Fruit fly (Drosophila melanogaster) whole organism, wandering third instar larva: ENCODE results near the gene CG44006.

ENCODE experiments used
- Abd-B ChIP-seq: fragments of >200 bp; optimal IDR thresholded peaks from 2 replicates; lab custom pipeline; 2017; ENCODE audit warnings: missing biosample characterization, missing genetic modification characterization
- CG32264 ChIP-seq: fragments of 200-800 bp; sonication (Bioruptor generic); optimal IDR thresholded peaks from 2 replicates; lab custom pipeline; 2016; ENCODE audit warnings: missing biosample characterization, missing genetic modification characterization
- CG9705 ChIP-seq: fragments of 200-800 bp; sonication (Bioruptor generic); optimal IDR thresholded peaks from 2 replicates; lab custom pipeline; 2018; ENCODE audit warnings: missing biosample characterization, mild to moderate bottlenecking, missing genetic modification characterization
- Dfd ChIP-seq: fragments of >200 bp; optimal IDR thresholded peaks from 2 replicates; lab custom pipeline; 2017; ENCODE audit warnings: missing biosample characterization, missing genetic modification characterization
- Dif ChIP-seq: fragments of 200-275, 200-300 bp; sonication (Bioruptor generic); optimal IDR thresholded peaks from 2 replicates; lab custom pipeline; 2018; ENCODE audit warnings: missing biosample characterization, missing genetic modification characterization; ENCODE audit not compliant: partially characterized antibody
- GATAd ChIP-seq: sonication (Bioruptor generic); optimal IDR thresholded peaks from 2 replicates; lab custom pipeline; 2016; ENCODE audit warnings: missing biosample characterization, missing genetic modification characterization
- HLH106 ChIP-seq: fragments of 200-800 bp; optimal IDR thresholded peaks from 3 replicates; lab custom pipeline; 2019; ENCODE audit warnings: missing biosample characterization, mild to moderate bottlenecking, missing genetic modification characterization, moderate library complexity
- Hnf4 ChIP-seq: fragments of 200-800 bp; sonication (Bioruptor generic); optimal IDR thresholded peaks from 2 replicates; lab custom pipeline; 2016; ENCODE audit warnings: missing biosample characterization, mild to moderate bottlenecking, missing genetic modification characterization
- Hr78 ChIP-seq: fragments of >200 bp; optimal IDR thresholded peaks from 2 replicates; lab custom pipeline; 2017; ENCODE audit warnings: missing biosample characterization, missing genetic modification characterization
- Hr83 ChIP-seq: fragments of 200-300 bp; sonication (Bioruptor generic); optimal IDR thresholded peaks from 2 replicates; lab custom pipeline; 2016; ENCODE audit warnings: missing biosample characterization, mild to moderate bottlenecking, missing genetic modification characterization, moderate library complexity; ENCODE audit not compliant: poor library complexity, severe bottlenecking
- Jra ChIP-seq: sonication (Bioruptor generic); optimal IDR thresholded peaks from 2 replicates; lab custom pipeline; 2016; ENCODE audit warnings: missing biosample characterization, missing genetic modification characterization
- Mio ChIP-seq: sonication (Bioruptor generic); optimal IDR thresholded peaks from 2 replicates; lab custom pipeline; 2016; ENCODE audit warnings: missing biosample characterization, missing genetic modification characterization
- Myc ChIP-seq: fragments of >200 bp; optimal IDR thresholded peaks from 2 replicates; lab custom pipeline; 2017
- N ChIP-seq: fragments of >200 bp; optimal IDR thresholded peaks from 2 replicates; lab custom pipeline; 2018; ENCODE audit warnings: missing biosample characterization, missing external identifiers, missing genetic modification characterization
- OdsH ChIP-seq: fragments of 200-800 bp; sonication (Bioruptor generic); optimal IDR thresholded peaks from 2 replicates; lab custom pipeline; 2016; ENCODE audit warnings: missing biosample characterization, mild to moderate bottlenecking, missing genetic modification characterization
- Rel ChIP-seq, 2 experiments: fragments of 200-800 bp; sonication (Bioruptor generic) in 1 of 2; optimal IDR thresholded peaks; 2 replicates in 1 of 2; 3 replicates in 1 of 2; lab custom pipeline; 2016 to 2019; ENCODE audit warnings: mild to moderate bottlenecking in 2 of 2, missing biosample characterization in 2 of 2, missing genetic modification characterization in 2 of 2, moderate library complexity in 1 of 2
- Sp1 ChIP-seq: fragments of 200-800 bp; sonication (Bioruptor generic); optimal IDR thresholded peaks from 3 replicates; lab custom pipeline; 2019; ENCODE audit warnings: missing biosample characterization, mild to moderate bottlenecking, missing genetic modification characterization, moderate library complexity
- Vsx2 ChIP-seq: fragments of 200-300, 225-300 bp; sonication (Bioruptor generic); optimal IDR thresholded peaks from 2 replicates; lab custom pipeline; 2018; ENCODE audit warnings: missing biosample characterization, missing genetic modification characterization; ENCODE audit not compliant: partially characterized antibody
- br ChIP-seq: fragments of 200-800 bp; sonication (Bioruptor generic); optimal IDR thresholded peaks from 2 replicates; lab custom pipeline; 2016; ENCODE audit warnings: missing biosample characterization, missing genetic modification characterization
- brk ChIP-seq: fragments of 200-800 bp; sonication (Bioruptor generic); optimal IDR thresholded peaks from 2 replicates; lab custom pipeline; 2016; ENCODE audit warnings: missing biosample characterization, mild to moderate bottlenecking, missing genetic modification characterization
- dl ChIP-seq, 2 experiments: fragments of 175-275, 200-275 bp in 1 of 2; fragments of 200-275 bp in 1 of 2; sonication (Bioruptor generic); optimal IDR thresholded peaks; lab custom pipeline; 2018; ENCODE audit warnings: mild to moderate bottlenecking in 2 of 2, missing biosample characterization in 2 of 2, missing genetic modification characterization in 2 of 2, moderate library complexity in 2 of 2; ENCODE audit not compliant: partially characterized antibody in 2 of 2, insufficient read depth in 1 of 2
- dmrt93B ChIP-seq: fragments of 200-800 bp; sonication (Bioruptor generic); optimal IDR thresholded peaks from 2 replicates; lab custom pipeline; 2018; ENCODE audit warnings: missing biosample characterization, mild to moderate bottlenecking, missing genetic modification characterization
- dsf ChIP-seq: sonication (Bioruptor generic); optimal IDR thresholded peaks from 2 replicates; lab custom pipeline; 2016; ENCODE audit warnings: missing biosample characterization, missing genetic modification characterization, borderline replicate concordance
- ey ChIP-seq: fragments of 200-800 bp; sonication (Bioruptor generic); optimal IDR thresholded peaks from 2 replicates; lab custom pipeline; 2016; ENCODE audit warnings: missing biosample characterization, missing genetic modification characterization
- foxo ChIP-seq, 2 experiments: fragments of 200-800 bp; sonication (Bioruptor generic); optimal IDR thresholded peaks; 2 replicates in 1 of 2; 3 replicates in 1 of 2; lab custom pipeline; 2016 to 2017; ENCODE audit warnings: missing biosample characterization in 2 of 2, missing genetic modification characterization in 2 of 2
- fru ChIP-seq: fragments of 200-800 bp; sonication (Bioruptor generic); optimal IDR thresholded peaks from 3 replicates; lab custom pipeline; 2016; ENCODE audit warnings: missing biosample characterization, mild to moderate bottlenecking, missing genetic modification characterization
- h ChIP-seq: fragments of 200-800 bp; sonication (Bioruptor generic); optimal IDR thresholded peaks from 3 replicates; lab custom pipeline; 2016; ENCODE audit warnings: missing biosample characterization, mild to moderate bottlenecking, missing genetic modification characterization
- jim ChIP-seq: fragments of 175-275, 200-325 bp; sonication (Bioruptor generic); optimal IDR thresholded peaks from 2 replicates; lab custom pipeline; 2016; ENCODE audit warnings: missing biosample characterization, mild to moderate bottlenecking, missing genetic modification characterization
- lola ChIP-seq: fragments of >200 bp; optimal IDR thresholded peaks from 2 replicates; lab custom pipeline; 2017; ENCODE audit warnings: missing biosample characterization, missing genetic modification characterization
- pan ChIP-seq: fragments of >200 bp; optimal IDR thresholded peaks from 2 replicates; lab custom pipeline; 2017
- psq ChIP-seq: fragments of 200-800 bp; sonication (Bioruptor generic); optimal IDR thresholded peaks from 3 replicates; lab custom pipeline; 2017; ENCODE audit warnings: missing biosample characterization, mild to moderate bottlenecking, missing genetic modification characterization, moderate library complexity
- rgr ChIP-seq: fragments of 200-800 bp; sonication (Bioruptor generic); optimal IDR thresholded peaks from 3 replicates; lab custom pipeline; 2016; ENCODE audit warnings: missing biosample characterization, mild to moderate bottlenecking, missing genetic modification characterization
- sage ChIP-seq: fragments of 200-800 bp; sonication (Bioruptor generic); optimal IDR thresholded peaks from 2 replicates; lab custom pipeline; 2016; ENCODE audit warnings: missing biosample characterization, mild to moderate bottlenecking, missing genetic modification characterization
- sv ChIP-seq: fragments of 200-800 bp; sonication (Bioruptor generic); optimal IDR thresholded peaks from 3 replicates; lab custom pipeline; 2016; ENCODE audit warnings: missing biosample characterization, missing genetic modification characterization
- tai ChIP-seq: sonication (Bioruptor generic); optimal IDR thresholded peaks from 2 replicates; lab custom pipeline; 2016; ENCODE audit warnings: missing biosample characterization, missing genetic modification characterization
- usp ChIP-seq: fragments of >200 bp; optimal IDR thresholded peaks from 2 replicates; lab custom pipeline; 2017; ENCODE audit warnings: missing biosample characterization, missing genetic modification characterization
- woc ChIP-seq: sonication (Bioruptor generic); optimal IDR thresholded peaks from 2 replicates; lab custom pipeline; 2016; ENCODE audit warnings: missing biosample characterization, mild to moderate bottlenecking, missing genetic modification characterization

CG44006 gene

dm6 chr3L:18022479-18022950 is 47.4 kb downstream of the CG44006 start:
- TF ChIP-seq br (GFP tag; lab: Kevin White, UChicago) = peak; percentile 10
- no peak for TF ChIP-seq brk
- peak in 1 of 2 experiments; percentile 73 for TF ChIP-seq dl (GFP tag; optimal IDR thresholded peaks at IDR 0.05; lab: Kevin White, UChicago; ENCODE audit: insufficient read depth in 1 of 2, partially characterized antibody in 2 of 2)
- TF ChIP-seq jim (GFP tag; lab: Kevin White, UChicago) = no peak
- TF ChIP-seq Dfd (GFP tag; lab: Kevin White, UChicago) = peak; percentile 24
- TF ChIP-seq sage = no peak
- no peak for TF ChIP-seq ey (GFP tag; lab: Kevin White, UChicago)
- no peak for TF ChIP-seq h (GFP tag; lab: Kevin White, UChicago)
- peak; percentile 54 for TF ChIP-seq Dif (GFP tag; lab: Kevin White, UChicago)
- no peak for TF ChIP-seq Myc (lab: Kevin White, UChicago)
- no peak for TF ChIP-seq Rel (GFP tag; optimal IDR thresholded peaks at IDR 0.05; lab: Kevin White, UChicago)
- TF ChIP-seq Rel (tag; optimal IDR thresholded peaks at IDR 0.05; lab: Kevin White, UChicago) = peak; percentile 75
- TF ChIP-seq HLH106 (tag; lab: Kevin White, UChicago) = no peak
- TF ChIP-seq Abd-B (GFP tag; lab: Kevin White, UChicago) = no peak

- TF ChIP-seq Abd-B (GFP tag; lab: Kevin White, UChicago) = no peak
- TF ChIP-seq HLH106 (tag; lab: Kevin White, UChicago) = peak; percentile 7
- TF ChIP-seq usp = no peak
- peak in 1 of 2 experiments; percentile 6 for TF ChIP-seq foxo (GFP tag; optimal IDR thresholded peaks at IDR 0.05; lab: Kevin White, UChicago)
- TF ChIP-seq dl (GFP tag; optimal IDR thresholded peaks at IDR 0.05; lab: Kevin White, UChicago; ENCODE audit: insufficient read depth in 1 of 2, partially characterized antibody in 2 of 2) = no peak
These were observed 48.1 kb downstream of the CG44006 start for dm6 chr3L:18021886-18022285.

- TF ChIP-seq dsf (GFP tag; lab: Kevin White, UChicago) (no peak), lola (no peak), sage (no peak), Sp1 (peak; percentile 51), Jra (GFP tag; lab: Kevin White, UChicago) (no peak), GATAd (GFP tag; lab: Kevin White, UChicago) (no peak), rgr (peak; percentile 36), br (GFP tag; lab: Kevin White, UChicago) (peak; percentile 6), Rel (GFP tag; optimal IDR thresholded peaks at IDR 0.05; lab: Kevin White, UChicago) (no peak), Rel (tag; optimal IDR thresholded peaks at IDR 0.05; lab: Kevin White, UChicago) (peak; percentile 31), h (GFP tag; lab: Kevin White, UChicago) (no peak)
- TF ChIP-seq, all 38 proteins: peak for 4
These were observed 49.0 kb downstream of the CG44006 start for dm6 chr3L:18020944-18021343.

- TF ChIP-seq h (GFP tag; lab: Kevin White, UChicago) (peak; percentile 70), OdsH (GFP tag; lab: Kevin White, UChicago) (peak; percentile 71), woc (GFP tag; lab: Kevin White, UChicago) (peak; percentile 13), Jra (GFP tag; lab: Kevin White, UChicago) (no peak), jim (GFP tag; lab: Kevin White, UChicago) (no peak), fru (GFP tag; lab: Kevin White, UChicago) (peak; percentile 65), br (GFP tag; lab: Kevin White, UChicago) (peak; percentile 83), psq (GFP tag; lab: Kevin White, UChicago) (no peak), Dif (GFP tag; lab: Kevin White, UChicago) (no peak), sv (GFP tag; lab: Kevin White, UChicago) (peak; percentile 52), Hr78 (GFP tag; lab: Kevin White, UChicago) (no peak), foxo (GFP tag; optimal IDR thresholded peaks at IDR 0.05; lab: Kevin White, UChicago) (peak; percentile 46 to 52), Sp1 (peak; percentile 43), CG9705 (GFP tag; lab: Kevin White, UChicago) (peak; percentile 67), Mio (GFP tag; lab: Kevin White, UChicago) (no peak), HLH106 (tag; lab: Kevin White, UChicago) (peak; percentile 57), Abd-B (GFP tag; lab: Kevin White, UChicago) (no peak), CG32264 (GFP tag; lab: Kevin White, UChicago) (peak; percentile 58), ey (GFP tag; lab: Kevin White, UChicago) (peak; percentile 29), Vsx2 (GFP tag; lab: Kevin White, UChicago) (no peak), dmrt93B (GFP tag; lab: Kevin White, UChicago) (peak; percentile 38), Hr83 (GFP tag; lab: Kevin White, UChicago) (peak; percentile 77), pan (lab: Kevin White, UChicago) (no peak), N (GFP tag; lab: Kevin White, UChicago) (no peak), brk (peak; percentile 35), dl (GFP tag; optimal IDR thresholded peaks at IDR 0.05; lab: Kevin White, UChicago; ENCODE audit: insufficient read depth in 1 of 2, partially characterized antibody in 2 of 2) (no peak), Rel (GFP tag; optimal IDR thresholded peaks at IDR 0.05; lab: Kevin White, UChicago) (no peak), Rel (tag; optimal IDR thresholded peaks at IDR 0.05; lab: Kevin White, UChicago) (peak; percentile 56), sage (no peak), tai (GFP tag; lab: Kevin White, UChicago) (peak; percentile 45), rgr (peak; percentile 75), GATAd (GFP tag; lab: Kevin White, UChicago) (no peak), Hnf4 (peak; percentile 41), dsf (GFP tag; lab: Kevin White, UChicago) (no peak), Dfd (GFP tag; lab: Kevin White, UChicago) (no peak)
These were observed 50.1 kb downstream of the CG44006 start for dm6 chr3L:18019645-18020509.
